Worm (Caenorhabditis elegans) whole organism, mixed stage, embryonic: ENCODE results near the gene F41G3.18.
"Not testable (repeated sequence)": the region's sequence is repeated elsewhere in the genome, so short reads cannot be mapped to it uniquely, and the experiment has no call there.

ENCODE experiments used
- M03D4.4 ChIP-seq: sonication (generic microtip); optimal IDR thresholded peaks from 2 replicates; lab custom pipeline; 2017; ENCODE audit warnings: mild to moderate bottlenecking, missing genetic modification characterization, missing compliant biosample characterization
- ceh-39 ChIP-seq: fragments of 150-350 bp; optimal IDR thresholded peaks from 2 replicates; lab custom pipeline; 2014; ENCODE audit warnings: missing biosample characterization, missing genetic modification characterization
- ceh-83 ChIP-seq: fragments of 200-800 bp; sonication (Bioruptor generic); optimal IDR thresholded peaks from 2 replicates; lab custom pipeline; 2018; ENCODE audit warnings: mild to moderate bottlenecking, missing genetic modification characterization, missing compliant biosample characterization
- ces-1 ChIP-seq: fragments of 150-350 bp; optimal IDR thresholded peaks from 2 replicates; lab custom pipeline; 2014; ENCODE audit warnings: missing biosample characterization, missing genetic modification reagents, missing genetic modification characterization
- cnd-1 ChIP-seq: fragments of 200-800 bp; sonication (Bioruptor generic); optimal IDR thresholded peaks from 2 replicates; lab custom pipeline; 2018; ENCODE audit warnings: mild to moderate bottlenecking, missing genetic modification characterization, missing compliant biosample characterization
- drap-1 ChIP-seq: fragments of 200-800 bp; sonication (Bioruptor generic); optimal IDR thresholded peaks from 3 replicates; lab custom pipeline; 2018; ENCODE audit warnings: mild to moderate bottlenecking, missing genetic modification characterization, missing compliant biosample characterization
- elt-1 ChIP-seq: sonication (generic microtip); optimal IDR thresholded peaks from 2 replicates; lab custom pipeline; 2017; ENCODE audit warnings: missing genetic modification characterization, mild to moderate bottlenecking, missing compliant biosample characterization, antibody characterized with exemption, moderate library complexity, borderline replicate concordance; ENCODE audit not compliant: insufficient read depth
- flh-1 ChIP-seq: fragments of 200-800 bp; sonication (Bioruptor generic); optimal IDR thresholded peaks from 2 replicates; lab custom pipeline; 2018; ENCODE audit warnings: mild to moderate bottlenecking, missing genetic modification characterization, moderate library complexity, missing compliant biosample characterization
- ham-2 ChIP-seq: fragments of 200-800 bp; sonication (Bioruptor generic); optimal IDR thresholded peaks from 2 replicates; lab custom pipeline; 2018; ENCODE audit warnings: mild to moderate bottlenecking, missing genetic modification characterization, missing compliant biosample characterization
- hlh-1 ChIP-seq: fragments of 150-350 bp; optimal IDR thresholded peaks from 2 replicates; lab custom pipeline; 2014; ENCODE audit warnings: missing biosample characterization, missing genetic modification reagents, missing genetic modification characterization
- lin-13 ChIP-seq: fragments of 150-350 bp; optimal IDR thresholded peaks from 2 replicates; lab custom pipeline; 2014; ENCODE audit warnings: missing biosample characterization, missing genetic modification characterization
- lin-32 ChIP-seq: fragments of 200-800 bp; sonication (Bioruptor generic); optimal IDR thresholded peaks from 2 replicates; lab custom pipeline; 2018; ENCODE audit warnings: mild to moderate bottlenecking, missing genetic modification characterization, missing compliant biosample characterization
- lsy-2 ChIP-seq: fragments of 150-350 bp; optimal IDR thresholded peaks from 2 replicates; lab custom pipeline; 2014; ENCODE audit warnings: missing biosample characterization, missing genetic modification characterization
- mab-5 ChIP-seq: fragments of 150-350 bp; optimal IDR thresholded peaks from 2 replicates; lab custom pipeline; 2014; ENCODE audit warnings: missing biosample characterization, missing genetic modification characterization
- mep-1 ChIP-seq: fragments of 150-350 bp; optimal IDR thresholded peaks from 2 replicates; lab custom pipeline; 2017; ENCODE audit warnings: missing biosample characterization, missing genetic modification reagents, missing genetic modification characterization, inconsistent platforms
- nhr-12 ChIP-seq: fragments of 150-350 bp; optimal IDR thresholded peaks from 2 replicates; lab custom pipeline; 2014; ENCODE audit warnings: missing biosample characterization, missing genetic modification characterization
- nhr-2 ChIP-seq: fragments of 150-350 bp; optimal IDR thresholded peaks from 2 replicates; lab custom pipeline; 2014; ENCODE audit warnings: missing biosample characterization, missing genetic modification characterization
- nhr-237 ChIP-seq: fragments of 150-350 bp; optimal IDR thresholded peaks from 2 replicates; lab custom pipeline; 2014; ENCODE audit warnings: missing biosample characterization, missing genetic modification characterization
- nhr-28 ChIP-seq: fragments of 150-350 bp; optimal IDR thresholded peaks from 2 replicates; lab custom pipeline; 2014; ENCODE audit warnings: missing biosample characterization, missing genetic modification characterization
- nhr-76 ChIP-seq: sonication (generic microtip); optimal IDR thresholded peaks from 2 replicates; lab custom pipeline; 2017; ENCODE audit warnings: missing biosample characterization, missing genetic modification characterization
- sptf-1 ChIP-seq: sonication (generic microtip); optimal IDR thresholded peaks from 2 replicates; lab custom pipeline; 2017; ENCODE audit warnings: mild to moderate bottlenecking, missing genetic modification characterization, moderate library complexity, missing compliant biosample characterization
- tbx-8 ChIP-seq: fragments of 200-800 bp; sonication (Bioruptor generic); optimal IDR thresholded peaks from 2 replicates; lab custom pipeline; 2018; ENCODE audit warnings: mild to moderate bottlenecking, missing genetic modification characterization, moderate library complexity, missing compliant biosample characterization
- unc-120 ChIP-seq: sonication (generic microtip); optimal IDR thresholded peaks from 2 replicates; lab custom pipeline; 2017; ENCODE audit warnings: missing genetic modification characterization, missing compliant biosample characterization; ENCODE audit not compliant: poor library complexity, severe bottlenecking
- unc-39 ChIP-seq: fragments of 150-350 bp; optimal IDR thresholded peaks from 2 replicates; lab custom pipeline; 2014; ENCODE audit warnings: missing biosample characterization, missing genetic modification characterization
- unc-62 ChIP-seq: fragments of 150-350 bp; optimal IDR thresholded peaks from 2 replicates; lab custom pipeline; 2014; ENCODE audit warnings: missing biosample characterization, missing genetic modification reagents, missing genetic modification characterization
- zip-8 ChIP-seq: fragments of 150-350 bp; optimal IDR thresholded peaks from 2 replicates; lab custom pipeline; 2014; ENCODE audit warnings: missing biosample characterization, missing genetic modification characterization
- ztf-11 ChIP-seq: fragments of 150-350 bp; optimal IDR thresholded peaks from 2 replicates; lab custom pipeline; 2014; ENCODE audit warnings: missing biosample characterization, missing genetic modification characterization

Gene F41G3.18

DNA sequence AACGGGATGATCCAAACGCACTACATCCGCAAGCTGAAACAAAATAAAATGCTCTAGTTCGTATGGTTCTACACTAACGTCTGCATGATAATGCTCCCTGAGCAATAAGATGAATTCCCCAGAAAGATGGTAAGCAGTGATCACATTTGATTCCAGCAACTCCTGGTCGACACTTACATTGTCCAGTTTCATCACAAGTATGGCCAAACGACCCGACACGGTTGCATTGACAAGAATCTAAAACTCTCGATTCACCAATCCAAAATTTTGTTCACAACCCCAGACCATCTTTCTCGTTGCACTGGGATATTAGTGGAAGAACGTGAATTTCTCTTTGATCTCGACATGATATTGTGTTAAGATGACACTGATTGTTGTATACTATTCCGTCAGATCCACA is 1.9 kb downstream of the F41G3.18 start:
- TF ChIP-seq unc-39 (tag; lab: Kevin White, UChicago) (no peak), lsy-2 (tag; lab: Kevin White, UChicago) (no peak), zip-8 (no peak), hlh-1 (tag; lab: Kevin White, UChicago) (no peak), nhr-12 (no peak), lin-32 (GFP tag; lab: Kevin White, UChicago) (no peak)

DNA sequence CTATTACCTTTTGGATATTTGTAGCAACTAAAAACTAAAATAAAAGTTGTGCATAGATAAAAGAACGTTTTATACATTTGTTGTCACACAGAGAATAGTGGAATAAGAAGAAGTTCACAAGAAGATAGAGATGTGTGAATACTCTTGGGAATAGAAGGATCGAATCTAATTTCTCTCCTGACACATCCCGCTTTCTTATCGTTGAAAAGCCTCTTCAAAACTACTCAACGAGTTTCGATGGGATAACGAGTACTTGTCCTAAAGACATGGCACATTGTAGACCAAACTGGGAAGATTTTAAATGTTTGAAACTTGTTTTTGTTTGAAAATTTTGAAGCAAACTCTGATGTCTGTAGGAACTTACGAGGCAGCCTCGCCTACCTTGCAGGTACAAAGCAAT is 4.4 kb downstream of the F41G3.18 start:
- TF ChIP-seq nhr-2 (tag; lab: Kevin White, UChicago) (no peak), ces-1 (GFP tag; lab: Kevin White, UChicago) (peak; percentile 73)

DNA sequence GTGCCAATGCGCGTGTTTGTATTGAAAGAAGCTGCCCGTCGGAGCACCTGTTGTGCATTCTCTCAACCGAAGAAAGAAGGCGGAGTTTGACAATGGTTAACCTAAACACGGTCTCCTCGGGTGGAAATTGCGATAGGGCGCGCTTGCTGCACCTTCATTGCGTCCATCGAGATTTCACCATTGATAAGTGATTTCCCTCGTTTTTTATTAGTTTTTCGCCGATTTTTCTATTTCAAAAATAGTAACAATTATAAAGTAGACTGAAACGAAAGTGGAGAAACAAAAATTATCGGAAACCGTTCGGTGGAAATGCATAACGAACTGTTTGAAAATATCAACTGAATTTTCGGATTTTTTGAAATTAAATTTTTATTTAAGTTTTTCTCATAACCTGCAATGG is 7.0 kb downstream of the F41G3.18 start, which contains the start of gene agr-1:
agr-1 (minus strand) TSS at position 101 of the 400 bp plus-strand sequence.
- not testable (repeated sequence) for TF ChIP-seq ceh-83; elt-1 (tag; lab: Kevin White, UChicago); mab-5

DNA sequence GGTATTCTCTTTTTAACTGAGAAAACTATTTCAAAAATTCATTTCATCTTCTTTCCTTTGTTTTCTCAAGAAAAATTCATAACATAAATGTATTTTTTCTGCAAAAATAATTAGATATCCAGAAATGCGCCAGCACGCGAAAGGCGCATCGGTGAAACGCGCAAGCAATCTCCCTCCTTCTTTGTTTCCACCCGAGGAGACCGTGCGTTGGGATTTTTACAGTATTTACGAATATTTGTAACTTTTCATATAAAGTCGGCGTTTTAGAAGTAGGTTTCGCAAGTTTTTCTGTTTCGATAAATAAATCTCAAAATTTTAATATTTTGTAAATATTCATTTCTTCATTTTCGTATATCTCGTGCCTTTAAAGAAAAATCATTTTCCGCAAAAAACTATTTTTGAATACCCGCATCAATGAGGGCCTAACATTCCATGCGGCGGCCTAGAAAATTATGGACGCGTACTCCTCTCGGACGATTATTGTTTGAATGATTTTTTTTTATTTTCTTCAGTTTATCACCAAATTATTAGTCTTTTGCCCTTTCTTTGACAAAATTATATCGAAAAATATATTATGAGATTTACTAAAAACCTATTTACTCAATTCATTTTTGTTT is 8.4 kb downstream of the F41G3.18 start, which contains the start of gene ssup-72:
ssup-72 (plus strand) TSS at position 181 of the 617 bp plus-strand sequence.
- TF ChIP-seq ces-1 (GFP tag; lab: Kevin White, UChicago) (peak; percentile 44), ceh-39 (tag; lab: Kevin White, UChicago) (no peak), unc-62 (GFP tag; lab: Kevin White, UChicago) (no peak), nhr-237 (tag; lab: Kevin White, UChicago) (no peak), lin-13 (tag; lab: Kevin White, UChicago) (no peak), nhr-12 (no peak), sptf-1 (tag; lab: Kevin White, UChicago) (peak; percentile 9)

DNA sequence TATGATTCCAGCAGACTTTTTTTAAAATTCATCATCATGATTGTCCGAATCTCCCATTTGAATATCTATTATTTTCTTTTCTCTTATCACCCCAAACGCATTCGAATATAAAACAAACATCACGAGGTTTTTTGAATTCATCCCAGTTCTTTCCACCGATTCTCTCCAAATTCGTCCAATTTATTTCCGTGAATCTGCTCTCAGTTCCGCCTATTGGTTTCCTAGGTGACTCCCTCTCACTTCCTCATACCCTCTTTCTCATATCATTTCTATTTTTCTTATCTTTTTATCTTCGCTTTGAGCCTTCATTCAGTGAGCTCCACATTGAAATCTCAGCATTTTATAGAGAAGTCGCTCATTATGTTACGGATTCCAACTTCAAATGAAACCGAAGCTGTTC is 11.0 kb downstream of the F41G3.18 start, which contains the start of gene T13C2.7:
T13C2.7 (plus strand) TSS at position 301 of the 400 bp plus-strand sequence.
- no peak for TF ChIP-seq nhr-76
- no peak for TF ChIP-seq M03D4.4 (tag; lab: Kevin White, UChicago)
- TF ChIP-seq flh-1, result no peak
- no peak for TF ChIP-seq ham-2 (GFP tag; lab: Kevin White, UChicago)
- TF ChIP-seq unc-120 (tag; lab: Kevin White, UChicago), result no peak
- no peak for TF ChIP-seq unc-39 (tag; lab: Kevin White, UChicago)
- no peak for TF ChIP-seq lin-13 (tag; lab: Kevin White, UChicago)
- no peak for TF ChIP-seq mep-1 (tag; lab: Kevin White, UChicago)
- no peak for TF ChIP-seq ces-1 (GFP tag; lab: Kevin White, UChicago)
- TF ChIP-seq nhr-237 (tag; lab: Kevin White, UChicago), result no peak
- no peak for TF ChIP-seq lsy-2 (tag; lab: Kevin White, UChicago)

DNA sequence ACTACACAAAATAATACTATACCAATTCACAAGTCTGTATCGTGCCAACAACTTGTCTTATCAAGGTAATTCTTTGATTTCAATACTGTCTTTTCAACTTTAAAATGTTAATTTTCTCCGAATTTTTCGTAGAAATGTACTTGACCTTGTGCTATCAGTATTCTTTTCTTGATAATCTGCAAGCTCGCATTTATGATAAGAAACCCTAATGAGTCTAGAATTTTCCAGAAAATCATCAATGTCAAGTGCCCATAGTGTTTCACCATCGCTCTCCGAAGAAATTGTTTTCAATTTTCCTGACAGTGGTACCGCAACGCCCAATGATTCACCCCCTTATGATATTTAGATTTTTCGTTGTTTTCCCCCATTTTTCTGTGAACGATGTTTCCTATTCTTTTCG is 13.1 kb downstream of the F41G3.18 start:
- TF ChIP-seq ztf-11 (tag; lab: Kevin White, UChicago) (no peak), sptf-1 (tag; lab: Kevin White, UChicago) (no peak), drap-1 (GFP tag; lab: Kevin White, UChicago) (no peak), hlh-1 (tag; lab: Kevin White, UChicago) (no peak), unc-62 (GFP tag; lab: Kevin White, UChicago) (no peak), tbx-8 (no peak)

DNA sequence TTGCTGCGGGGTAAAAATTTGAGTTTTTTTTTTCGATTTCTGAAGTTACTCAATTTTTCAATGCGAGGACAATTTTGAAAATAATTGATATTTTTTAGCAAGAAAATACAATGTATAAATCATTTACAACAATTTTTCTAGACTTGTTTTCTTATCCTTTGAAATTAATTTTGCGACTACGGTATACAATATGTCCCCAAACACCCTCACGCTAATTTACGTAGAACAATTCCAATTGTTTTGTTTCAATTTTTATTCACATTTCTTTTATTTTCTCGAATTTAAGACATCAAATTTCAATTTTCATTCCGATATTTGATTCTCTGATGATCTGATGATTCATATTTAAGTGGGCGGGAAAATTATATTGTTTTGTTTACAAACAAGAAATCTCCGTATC is 13.9 kb downstream of the F41G3.18 start:
- no peak for TF ChIP-seq nhr-237 (tag; lab: Kevin White, UChicago)
- TF ChIP-seq drap-1 (GFP tag; lab: Kevin White, UChicago), result no peak
- TF ChIP-seq nhr-28, result no peak
- no peak for TF ChIP-seq unc-39 (tag; lab: Kevin White, UChicago)
- no peak for TF ChIP-seq ceh-39 (tag; lab: Kevin White, UChicago)
- TF ChIP-seq cnd-1, result no peak
- no peak for TF ChIP-seq nhr-2 (tag; lab: Kevin White, UChicago)
